Worm (Caenorhabditis elegans): ENCODE measurements around the gene C28D4.4.

Gene C28D4.4

DNA sequence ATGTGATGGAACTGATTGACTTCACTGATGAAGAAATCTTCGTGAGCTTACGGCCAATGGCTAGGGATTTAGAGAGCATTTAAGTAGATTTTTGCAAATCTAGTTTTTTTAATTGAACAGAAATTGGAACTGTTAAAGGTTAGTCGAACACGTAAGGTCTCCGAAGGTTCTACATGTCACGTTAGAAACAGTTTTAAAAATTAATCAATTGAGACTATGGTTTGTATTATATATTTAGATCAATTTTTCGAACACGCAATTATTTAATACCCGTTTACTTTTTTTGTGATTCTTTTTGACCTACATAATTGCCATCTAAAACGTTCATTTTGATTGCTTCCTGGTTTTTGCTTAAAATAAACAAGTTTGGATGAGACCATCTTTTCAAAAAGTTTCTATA is at the start of gene C28D4.4:
TSS of gene C28D4.4 (minus strand) at position 101 of the 400 bp plus-strand sequence.
- TF ChIP-seq aly-2 (tag; optimal IDR thresholded peaks at IDR 0.05) (no peak), nhr-11 (tag; optimal IDR thresholded peaks at IDR 0.05) (no peak), nhr-77 (tag; optimal IDR thresholded peaks at IDR 0.05) (no peak), nhr-129 (tag; optimal IDR thresholded peaks at IDR 0.05) (no peak), elt-3 (tag; optimal IDR thresholded peaks at IDR 0.05) (no peak), nhr-237 (tag; optimal IDR thresholded peaks at IDR 0.05) (no peak), nhr-12 (tag; optimal IDR thresholded peaks at IDR 0.05) (no peak), ZK546.5 (tag; optimal IDR thresholded peaks at IDR 0.05) (no peak), mbf-1 (tag; optimal IDR thresholded peaks at IDR 0.05) (no peak), unc-55 (GFP tag; optimal IDR thresholded peaks at IDR 0.05) (no peak), R02D3.7 (tag; optimal IDR thresholded peaks at IDR 0.05) (no peak), zag-1 (tag; optimal IDR thresholded peaks at IDR 0.05) (no peak), ama-1 (optimal IDR thresholded peaks at IDR 0.05) (no peak), C34F6.9 (tag; optimal IDR thresholded peaks at IDR 0.05) (no peak), sma-9 (GFP tag; optimal IDR thresholded peaks at IDR 0.05) (no peak), sma-9 (tag; optimal IDR thresholded peaks at IDR 0.05) (no peak)

DNA sequence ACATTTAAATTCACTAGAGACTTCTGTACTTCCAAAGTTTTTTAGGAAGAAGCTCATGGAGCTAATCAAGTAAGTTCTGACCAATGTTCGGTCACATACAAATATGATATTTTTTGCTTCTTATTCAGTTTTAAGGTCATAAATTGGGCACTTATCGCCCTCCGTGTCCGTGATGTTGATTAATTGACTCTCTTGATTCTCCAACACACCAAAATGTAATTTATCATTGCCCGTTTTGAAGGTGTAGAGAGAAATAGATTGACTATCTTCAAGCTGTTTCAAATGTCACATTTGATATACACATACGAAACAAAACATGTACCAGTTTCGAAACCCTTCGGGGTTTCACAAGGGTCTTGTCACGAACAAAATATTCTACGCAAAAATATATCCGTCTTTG is 45.9 kb upstream of the C28D4.4 start:
- peak; percentile 56 for TF ChIP-seq lin-39 (tag; optimal IDR thresholded peaks at IDR 0.05)
- TF ChIP-seq ceh-16 (tag; optimal IDR thresholded peaks at IDR 0.05) = peak; percentile 78
- no peak for TF ChIP-seq nhr-12 (tag; optimal IDR thresholded peaks at IDR 0.05)
- TF ChIP-seq nhr-21 (tag; optimal IDR thresholded peaks at IDR 0.05) = peak; percentile 2
- TF ChIP-seq nhr-25 (tag; optimal IDR thresholded peaks at IDR 0.05) = peak; percentile 50

ce11 chrIV:9789496-9789895 is 44.7 kb upstream of the C28D4.4 start, which contains the start of gene T13F2.4:
Gene T13F2.4 (plus strand): TSS chrIV:9789796.
- TF ChIP-seq nhr-11 (tag; optimal IDR thresholded peaks at IDR 0.05) (no peak), aly-2 (tag; optimal IDR thresholded peaks at IDR 0.05) (no peak), nhr-12 (tag; optimal IDR thresholded peaks at IDR 0.05) (no peak), nhr-10 (tag; optimal IDR thresholded peaks at IDR 0.05) (no peak), zag-1 (tag; optimal IDR thresholded peaks at IDR 0.05) (no peak), nhr-21 (tag; optimal IDR thresholded peaks at IDR 0.05) (no peak), crh-2 (tag; optimal IDR thresholded peaks at IDR 0.05) (no peak)

DNA sequence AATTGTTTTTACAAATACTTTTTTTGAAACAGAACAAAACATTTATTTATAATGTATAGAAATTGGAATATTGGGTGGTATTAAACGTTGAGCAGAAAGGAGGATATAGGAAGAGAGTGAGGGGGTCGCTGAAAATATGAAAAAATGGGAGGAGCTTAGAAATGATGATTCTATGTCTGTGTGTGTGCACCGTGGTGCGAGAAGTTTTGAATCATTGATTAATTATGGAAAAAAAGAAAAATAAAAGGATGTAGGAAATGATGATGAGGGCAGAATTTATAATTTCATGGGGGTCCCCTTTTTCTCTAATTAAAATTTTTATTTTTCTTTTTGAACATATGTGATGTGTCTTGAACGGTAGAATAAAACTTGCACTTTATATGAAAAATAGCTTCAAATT is 39.9 kb upstream of the C28D4.4 start, which contains the start of gene sre-4:
TSS of gene sre-4 (minus strand) at position 101 of the 400 bp plus-strand sequence.
- TF ChIP-seq ztf-4 (tag; optimal IDR thresholded peaks at IDR 0.05) = no peak
- TF ChIP-seq nhr-21 (tag; optimal IDR thresholded peaks at IDR 0.05) = no peak
- no peak for TF ChIP-seq snpc-4 (tag; optimal IDR thresholded peaks at IDR 0.05)
- no peak for TF ChIP-seq crh-2 (tag; optimal IDR thresholded peaks at IDR 0.05)
- TF ChIP-seq F13H6.1 (tag; optimal IDR thresholded peaks at IDR 0.05) = no peak
- TF ChIP-seq unc-62 (GFP tag; optimal IDR thresholded peaks at IDR 0.05) = no peak

DNA sequence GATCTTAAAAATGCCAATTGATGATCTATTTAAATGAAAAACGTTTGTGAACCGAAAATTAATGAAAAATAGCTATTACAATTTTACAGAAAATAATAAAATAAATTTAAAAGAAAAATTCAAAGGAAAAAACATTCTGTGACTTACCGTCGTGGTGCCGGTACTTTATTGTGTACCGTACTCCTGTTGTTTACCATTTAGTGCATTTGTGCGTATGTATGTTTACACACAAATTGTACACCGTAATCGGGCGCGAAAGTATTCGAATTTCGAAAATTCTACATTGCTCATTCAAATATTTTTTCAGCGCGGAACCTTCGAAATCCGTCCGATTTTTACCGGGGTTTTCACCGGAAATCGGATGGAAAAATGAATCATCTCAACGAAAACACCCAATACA is 33.2 kb upstream of the C28D4.4 start, which contains the start of gene T13F2.6:
TSS of gene T13F2.6 (plus strand) at position 306 of the 400 bp plus-strand sequence.
- TF ChIP-seq nhr-25 (tag; optimal IDR thresholded peaks at IDR 0.05) (no peak), lin-11 (tag; optimal IDR thresholded peaks at IDR 0.05) (no peak), nhr-237 (tag; optimal IDR thresholded peaks at IDR 0.05) (no peak), blmp-1 (tag; optimal IDR thresholded peaks at IDR 0.05; ENCODE audit: insufficient read depth) (no peak), ceh-82 (tag; optimal IDR thresholded peaks at IDR 0.05) (no peak), elt-3 (tag; optimal IDR thresholded peaks at IDR 0.05) (no peak), aly-2 (tag; optimal IDR thresholded peaks at IDR 0.05) (no peak), nhr-23 (tag; optimal IDR thresholded peaks at IDR 0.05) (no peak), ZK546.5 (tag; optimal IDR thresholded peaks at IDR 0.05) (no peak), sma-9 (GFP tag; optimal IDR thresholded peaks at IDR 0.05) (no peak), sma-9 (tag; optimal IDR thresholded peaks at IDR 0.05) (no peak), elt-1 (tag; optimal IDR thresholded peaks at IDR 0.05) (no peak)

DNA sequence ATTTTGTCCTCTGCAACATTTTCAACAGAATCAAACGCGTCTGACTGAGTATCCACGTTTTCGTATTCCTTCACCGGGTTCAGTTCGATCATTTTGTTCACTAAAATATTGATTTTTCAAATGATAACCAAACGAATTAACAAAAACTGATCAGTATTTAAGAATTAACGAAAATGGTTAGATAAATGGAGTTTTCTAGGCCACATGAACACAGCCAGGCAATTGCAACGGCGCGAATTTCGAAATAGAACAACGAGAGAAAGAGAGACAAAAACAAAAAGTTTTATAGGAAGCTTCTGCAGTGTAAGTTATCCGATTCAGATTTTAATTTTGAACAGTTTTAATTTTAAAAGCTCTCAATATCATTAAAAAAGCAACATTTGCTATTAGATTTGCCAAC is 32.7 kb upstream of the C28D4.4 start, which contains the start of gene sna-2:
TSS of gene sna-2 (minus strand) at position 100 of the 400 bp plus-strand sequence.
- TF ChIP-seq nhr-129 (tag; optimal IDR thresholded peaks at IDR 0.05) (peak; percentile 52), sma-9 (GFP tag; optimal IDR thresholded peaks at IDR 0.05) (peak; percentile 61), sma-9 (tag; optimal IDR thresholded peaks at IDR 0.05) (no peak), nhr-11 (tag; optimal IDR thresholded peaks at IDR 0.05) (no peak), nhr-10 (tag; optimal IDR thresholded peaks at IDR 0.05) (no peak), snpc-4 (tag; optimal IDR thresholded peaks at IDR 0.05) (no peak), ama-1 (optimal IDR thresholded peaks at IDR 0.05) (no peak), lin-13 (GFP tag; optimal IDR thresholded peaks at IDR 0.05) (peak; percentile 8), fos-1 (tag; optimal IDR thresholded peaks at IDR 0.05) (peak; percentile 25), ztf-11 (tag; optimal IDR thresholded peaks at IDR 0.05) (no peak), Y55F3AM.14 (GFP tag; optimal IDR thresholded peaks at IDR 0.05) (no peak), egl-27 (tag; optimal IDR thresholded peaks at IDR 0.05) (no peak), lsy-2 (tag; optimal IDR thresholded peaks at IDR 0.05) (peak in 1 of 2 experiments; percentile 71), unc-55 (GFP tag; optimal IDR thresholded peaks at IDR 0.05) (peak; percentile 88), nhr-25 (tag; optimal IDR thresholded peaks at IDR 0.05) (no peak), sma-3 (GFP tag; optimal IDR thresholded peaks at IDR 0.05) (peak; percentile 11), gmeb-1 (tag; optimal IDR thresholded peaks at IDR 0.05) (peak; percentile 87), C34F6.9 (tag; optimal IDR thresholded peaks at IDR 0.05) (peak; percentile 77)
